Fruit fly (Drosophila melanogaster): Measurements from ENCODE around the gene Mst87F.

Mst87F gene

dm6 chr3R:13796071-13796470 is 31.7 kb downstream of the Mst87F start:
- TF ChIP-seq toe (GFP tag; optimal IDR thresholded peaks at IDR 0.05) (no peak), Mnt (GFP tag; optimal IDR thresholded peaks at IDR 0.05) (no peak), cnc (optimal IDR thresholded peaks at IDR 0.05) (no peak), CG12768 (GFP tag; optimal IDR thresholded peaks at IDR 0.05) (no peak), CG14711 (tag; optimal IDR thresholded peaks at IDR 0.05) (no peak), kay (GFP tag; ENCODE audit: borderline replicate concordance) (no peak), CG5204 (GFP tag; optimal IDR thresholded peaks at IDR 0.05) (no peak), tj (GFP tag; optimal IDR thresholded peaks at IDR 0.05) (no peak), CG7045 (GFP tag; optimal IDR thresholded peaks at IDR 0.05) (no peak), Crg-1 (GFP tag; optimal IDR thresholded peaks at IDR 0.05) (no peak), bab1 (GFP tag; optimal IDR thresholded peaks at IDR 0.05) (no peak), CG1620 (GFP tag; optimal IDR thresholded peaks at IDR 0.05) (no peak), CG11617 (GFP tag; optimal IDR thresholded peaks at IDR 0.05) (no peak)

- TF ChIP-seq toe (GFP tag; optimal IDR thresholded peaks at IDR 0.05) (no peak), CG12768 (GFP tag; optimal IDR thresholded peaks at IDR 0.05) (peak; percentile 25)
These were observed 33.1 kb downstream of the Mst87F start for dm6 chr3R:13794666-13795055.

dm6 chr3R:13793979-13794665 is 33.7 kb downstream of the Mst87F start:
- no peak for TF ChIP-seq CG11617 (GFP tag; optimal IDR thresholded peaks at IDR 0.05)
- no peak for TF ChIP-seq cic (GFP tag; optimal IDR thresholded peaks at IDR 0.05)
- TF ChIP-seq CG33017 (tag; optimal IDR thresholded peaks at IDR 0.05): no peak
- no peak for TF ChIP-seq CG7045 (GFP tag; optimal IDR thresholded peaks at IDR 0.05)

- TF ChIP-seq tj (GFP tag; optimal IDR thresholded peaks at IDR 0.05) (no peak), pad (GFP tag; optimal IDR thresholded peaks at IDR 0.05) (no peak)
These were observed 34.5 kb downstream of the Mst87F start for dm6 chr3R:13793105-13793978.

dm6 chr3R:13790820-13791219 is 37.0 kb downstream of the Mst87F start:
- TF ChIP-seq CG12768 (GFP tag; optimal IDR thresholded peaks at IDR 0.05): no peak
- TF ChIP-seq CG33017 (tag; optimal IDR thresholded peaks at IDR 0.05): no peak
- no peak for TF ChIP-seq CG14711 (tag; optimal IDR thresholded peaks at IDR 0.05)
- no peak for TF ChIP-seq toe (GFP tag; optimal IDR thresholded peaks at IDR 0.05)
- TF ChIP-seq CG5204 (GFP tag; optimal IDR thresholded peaks at IDR 0.05): no peak
- no peak for TF ChIP-seq CG11617 (GFP tag; optimal IDR thresholded peaks at IDR 0.05)
- TF ChIP-seq pad (GFP tag; optimal IDR thresholded peaks at IDR 0.05): no peak
- no peak for TF ChIP-seq cnc (optimal IDR thresholded peaks at IDR 0.05)
- TF ChIP-seq ovo (GFP tag; optimal IDR thresholded peaks at IDR 0.05): no peak
- TF ChIP-seq Crg-1 (GFP tag; optimal IDR thresholded peaks at IDR 0.05): no peak
- no peak for TF ChIP-seq CG1620 (GFP tag; optimal IDR thresholded peaks at IDR 0.05)
- TF ChIP-seq CG7101 (tag; optimal IDR thresholded peaks at IDR 0.05): no peak
- TF ChIP-seq Clk (GFP tag; optimal IDR thresholded peaks at IDR 0.05): no peak
- no peak for TF ChIP-seq kay (GFP tag; ENCODE audit: borderline replicate concordance)
- no peak for TF ChIP-seq cic (GFP tag; optimal IDR thresholded peaks at IDR 0.05)
- no peak for TF ChIP-seq Hr96 (GFP tag; optimal IDR thresholded peaks at IDR 0.05)
- no peak for TF ChIP-seq bab1 (GFP tag; optimal IDR thresholded peaks at IDR 0.05)
- TF ChIP-seq tj (GFP tag; optimal IDR thresholded peaks at IDR 0.05): no peak
- no peak for TF ChIP-seq Mnt (GFP tag; optimal IDR thresholded peaks at IDR 0.05)
- no peak for TF ChIP-seq CG7045 (GFP tag; optimal IDR thresholded peaks at IDR 0.05)

- TF ChIP-seq Mnt (GFP tag; optimal IDR thresholded peaks at IDR 0.05): no peak
- no peak for TF ChIP-seq CG33017 (tag; optimal IDR thresholded peaks at IDR 0.05)
- TF ChIP-seq CG14711 (tag; optimal IDR thresholded peaks at IDR 0.05): no peak
- no peak for TF ChIP-seq Clk (GFP tag; optimal IDR thresholded peaks at IDR 0.05)
- no peak for TF ChIP-seq cnc (optimal IDR thresholded peaks at IDR 0.05)
- no peak for TF ChIP-seq CG7101 (tag; optimal IDR thresholded peaks at IDR 0.05)
- TF ChIP-seq kay (GFP tag; ENCODE audit: borderline replicate concordance): no peak
- no peak for TF ChIP-seq CG11617 (GFP tag; optimal IDR thresholded peaks at IDR 0.05)
- no peak for TF ChIP-seq cic (GFP tag; optimal IDR thresholded peaks at IDR 0.05)
These were observed 38.1 kb downstream of the Mst87F start for dm6 chr3R:13789617-13790277.

- no peak for TF ChIP-seq bab1 (GFP tag; optimal IDR thresholded peaks at IDR 0.05)
- TF ChIP-seq Hr96 (GFP tag; optimal IDR thresholded peaks at IDR 0.05): no peak
- no peak for TF ChIP-seq kay (GFP tag; ENCODE audit: borderline replicate concordance)
- TF ChIP-seq tj (GFP tag; optimal IDR thresholded peaks at IDR 0.05): no peak
- TF ChIP-seq CG7101 (tag; optimal IDR thresholded peaks at IDR 0.05): no peak
- TF ChIP-seq CG11617 (GFP tag; optimal IDR thresholded peaks at IDR 0.05): no peak
- TF ChIP-seq toe (GFP tag; optimal IDR thresholded peaks at IDR 0.05): no peak
- no peak for TF ChIP-seq cnc (optimal IDR thresholded peaks at IDR 0.05)
These were observed 39.1 kb downstream of the Mst87F start for dm6 chr3R:13788672-13789071.
